Worm (Caenorhabditis elegans) whole organism, young adult: ENCODE measurements around the gene act-1.

Source experiments
- D2030.7 ChIP-seq: fragments of 200-800 bp; sonication (Bioruptor generic); IDR thresholded peaks from 2 replicates; pipeline ENCODE4 v1.3.6; 2022; ENCODE audit warnings: missing genetic modification reagents, missing genetic modification characterization, missing compliant biosample characterization
- F49E8.2 ChIP-seq: sonication (generic microtip); optimal IDR thresholded peaks from 3 replicates; lab custom pipeline; 2017; ENCODE audit warnings: missing genetic modification characterization, mild to moderate bottlenecking, missing compliant biosample characterization, antibody characterized with exemption, moderate library complexity; ENCODE audit not compliant: insufficient read depth
- ama-1 ChIP-seq, 3 experiments: fragments of 150-350 bp in 1 of 3; sonication (generic microtip) in 2 of 3; optimal IDR thresholded peaks; 2 replicates each; lab custom pipeline; 2014 to 2018; ENCODE audit warnings: missing biosample characterization in 2 of 3, missing genetic modification characterization in 2 of 3, missing genetic modification reagents in 2 of 3
- aptf-3 ChIP-seq: fragments of 200-800 bp; sonication (Bioruptor generic); IDR thresholded peaks from 2 replicates; pipeline ENCODE4 v1.3.6; 2022; ENCODE audit warnings: missing genetic modification characterization, missing compliant biosample characterization
- him-1 ChIP-seq: sonication (generic microtip); optimal IDR thresholded peaks from 2 replicates; lab custom pipeline; 2016; ENCODE audit warnings: missing genotype, missing genetic modification reagents, missing genetic modification characterization, missing compliant biosample characterization
- xnd-1 ChIP-seq: sonication (generic microtip); optimal IDR thresholded peaks from 2 replicates; lab custom pipeline; 2016; ENCODE audit warnings: missing genotype, missing genetic modification reagents, missing genetic modification characterization, missing compliant biosample characterization

DNA sequence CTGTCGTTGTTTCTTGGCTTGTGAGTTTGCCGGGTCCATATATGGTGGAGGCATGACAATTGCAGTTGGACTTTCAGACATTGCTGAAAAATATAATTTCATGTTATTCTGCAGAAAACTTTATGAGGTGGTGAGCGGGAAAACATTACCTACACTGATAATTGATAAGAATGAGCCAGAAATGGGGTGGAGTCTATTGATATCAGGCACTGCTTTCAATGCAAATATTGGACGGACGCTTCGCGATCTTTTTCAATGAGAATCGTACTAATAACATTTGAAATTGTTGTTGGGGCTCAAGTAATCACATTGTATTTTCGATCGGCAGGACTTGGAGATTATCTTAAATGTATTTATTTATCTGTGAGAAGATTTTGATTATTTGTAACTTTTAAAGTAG is 21.7 kb upstream of the act-1 start, which contains the start of gene T04C12.1:
- no peak for TF ChIP-seq F49E8.2
- TF ChIP-seq xnd-1 (tag; lab: Kevin White, UChicago): no peak
- TF ChIP-seq him-1 (tag; lab: Kevin White, UChicago): no peak
- no peak for TF ChIP-seq aptf-3
- TF ChIP-seq D2030.7 (GFP tag; lab: Robert Waterston, UW): no peak
- peak; percentile 6 for TF ChIP-seq ama-1 (optimal IDR thresholded peaks at IDR 0.05; lab: Kevin White, UChicago)
- TF ChIP-seq ama-1 (GFP tag; optimal IDR thresholded peaks at IDR 0.05; lab: Kevin White, UChicago): no peak
